Fruit fly (Drosophila melanogaster) whole organism, adult: ENCODE measurements around the gene Fit2.

Source experiments
- CG11617 ChIP-seq: fragments of 200-800 bp; sonication (Bioruptor generic); optimal IDR thresholded peaks from 2 replicates; lab custom pipeline; 2017; ENCODE audit warnings: mild to moderate bottlenecking, missing biosample characterization, missing genetic modification reagents, missing genetic modification characterization
- CG12768 ChIP-seq: fragments of 200-800 bp; sonication (Bioruptor generic); optimal IDR thresholded peaks from 2 replicates; lab custom pipeline; 2017; ENCODE audit warnings: missing biosample characterization, missing genetic modification characterization, mild to moderate bottlenecking, moderate library complexity, missing genetic modification reagents
- CG1620 ChIP-seq: fragments of 200-800 bp; sonication (Bioruptor generic); optimal IDR thresholded peaks from 2 replicates; lab custom pipeline; 2016; ENCODE audit warnings: missing biosample characterization, missing genetic modification characterization
- CG5204 ChIP-seq: fragments of 200-800 bp; sonication (Bioruptor generic); optimal IDR thresholded peaks from 2 replicates; lab custom pipeline; 2016; ENCODE audit warnings: missing biosample characterization, missing genetic modification characterization
- Crg-1 ChIP-seq: fragments of 200-800 bp; sonication (Bioruptor generic); optimal IDR thresholded peaks from 2 replicates; lab custom pipeline; 2016; ENCODE audit warnings: missing biosample characterization, missing genetic modification characterization
- Mnt ChIP-seq: fragments of 200-800 bp; sonication (Bioruptor generic); optimal IDR thresholded peaks from 2 replicates; lab custom pipeline; 2016; ENCODE audit warnings: missing biosample characterization, mild to moderate bottlenecking, missing genetic modification characterization
- cic ChIP-seq: fragments of 200-800 bp; sonication (Bioruptor generic); optimal IDR thresholded peaks from 2 replicates; lab custom pipeline; 2017; ENCODE audit warnings: missing biosample characterization, mild to moderate bottlenecking, missing genetic modification characterization, moderate library complexity
- cnc ChIP-seq, 2 experiments: fragments of >200 bp; optimal IDR thresholded peaks; 2 replicates each; lab custom pipeline; 2017
- ovo ChIP-seq: fragments of 200-800 bp; sonication (Bioruptor generic); optimal IDR thresholded peaks from 2 replicates; lab custom pipeline; 2016; ENCODE audit warnings: missing biosample characterization, missing genetic modification characterization
- pad ChIP-seq: fragments of 200-800 bp; sonication (Bioruptor generic); optimal IDR thresholded peaks from 3 replicates; lab custom pipeline; 2017; ENCODE audit warnings: missing biosample characterization, missing genetic modification characterization, mild to moderate bottlenecking, moderate library complexity, missing genetic modification reagents
- toe ChIP-seq: fragments of 200-800 bp; sonication (Bioruptor generic); optimal IDR thresholded peaks from 2 replicates; lab custom pipeline; 2016; ENCODE audit warnings: missing biosample characterization, missing genetic modification characterization

DNA sequence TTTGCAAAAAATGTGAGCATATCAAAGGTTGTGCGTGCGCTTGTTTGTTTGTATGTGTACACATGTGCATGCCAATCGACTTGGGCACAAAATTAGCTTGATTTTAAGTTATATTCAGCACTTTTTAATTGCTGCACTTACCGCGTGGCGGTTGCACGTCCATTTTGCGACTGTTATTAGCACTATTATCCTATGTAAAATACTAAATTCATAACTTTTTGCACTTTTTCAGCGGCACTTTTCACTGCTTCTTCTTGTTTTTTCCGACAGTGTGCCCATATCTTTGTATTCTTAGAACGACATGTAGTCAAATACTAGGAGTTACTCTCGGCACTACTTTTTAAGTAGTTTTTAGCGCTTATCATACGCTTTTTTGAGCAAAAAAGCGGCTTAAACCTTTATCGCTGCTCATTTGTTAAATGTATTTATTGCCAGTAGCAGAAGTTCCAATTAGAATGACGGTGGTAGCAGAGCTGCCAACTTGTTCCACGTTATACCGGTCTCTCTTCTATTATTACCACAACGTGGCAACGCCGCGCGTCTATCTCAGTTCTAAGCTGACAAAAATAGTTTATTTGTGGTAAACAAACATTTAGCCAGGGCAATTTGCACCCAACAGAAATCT is 18.3 kb downstream of the Fit2 start, which contains the start of the genes scaf6 and Papst2:
- TF ChIP-seq CG5204 (GFP tag; lab: Kevin White, UChicago) (no peak), CG11617 (GFP tag; lab: Kevin White, UChicago) (peak; percentile 42), Crg-1 (GFP tag; lab: Kevin White, UChicago) (no peak), CG1620 (GFP tag; lab: Kevin White, UChicago) (peak; percentile 28), Mnt (peak; percentile 84), cic (GFP tag; lab: Kevin White, UChicago) (no peak), CG12768 (GFP tag; lab: Kevin White, UChicago) (no peak), pad (GFP tag; lab: Kevin White, UChicago) (no peak), ovo (GFP tag; lab: Kevin White, UChicago) (no peak), toe (no peak), cnc (optimal IDR thresholded peaks at IDR 0.05; lab: Kevin White, UChicago) (no peak)
